Fruit fly (Drosophila melanogaster) whole organism, pupa: Measurements from ENCODE around the gene nmdyn-D6.

ENCODE experiments used
- CG10348 ChIP-seq: fragments of 200-800 bp; sonication (Bioruptor generic); IDR thresholded peaks from 2 replicates; pipeline ENCODE4 v1.3.6; 2022; ENCODE audit warnings: missing biosample characterization, missing genetic modification characterization
- CG12605 ChIP-seq: fragments of 200-800 bp; sonication (Bioruptor generic); IDR thresholded peaks from 2 replicates; pipeline ENCODE4 v1.3.6; 2022; ENCODE audit warnings: missing biosample characterization, missing genetic modification characterization
- CG13204 ChIP-seq: fragments of 200-800 bp; sonication (Bioruptor generic); optimal IDR thresholded peaks from 2 replicates; lab custom pipeline; 2018; ENCODE audit warnings: missing biosample characterization, mild to moderate bottlenecking, missing genetic modification characterization, moderate library complexity
- CG14655 ChIP-seq: fragments of 200-800 bp; sonication (Bioruptor generic); optimal IDR thresholded peaks from 3 replicates; lab custom pipeline; 2017; ENCODE audit warnings: mild to moderate bottlenecking, missing biosample characterization, missing genetic modification reagents, missing genetic modification characterization
- CG15710 ChIP-seq: fragments of 200-800 bp; sonication (Bioruptor generic); optimal IDR thresholded peaks from 2 replicates; lab custom pipeline; 2018; ENCODE audit warnings: missing biosample characterization, mild to moderate bottlenecking, missing genetic modification characterization, moderate library complexity
- CG17806 ChIP-seq: fragments of 200-800 bp; sonication (Bioruptor generic); optimal IDR thresholded peaks from 2 replicates; lab custom pipeline; 2018; ENCODE audit warnings: missing biosample characterization, mild to moderate bottlenecking, missing genetic modification characterization, moderate library complexity
- CG32121 ChIP-seq: fragments of 200-800 bp; sonication (Bioruptor generic); IDR thresholded peaks from 2 replicates; pipeline ENCODE4 v1.3.6; 2022; ENCODE audit warnings: missing biosample characterization, missing genetic modification characterization
- CG34367 ChIP-seq: fragments of 200-800 bp; sonication (Bioruptor generic); optimal IDR thresholded peaks from 2 replicates; lab custom pipeline; 2018; ENCODE audit warnings: missing biosample characterization, mild to moderate bottlenecking, missing genetic modification characterization
- CG4496 ChIP-seq: fragments of 200-800 bp; sonication (Bioruptor generic); IDR thresholded peaks from 3 replicates; pipeline ENCODE4 v1.3.6; 2022; ENCODE audit warnings: missing biosample characterization, missing genetic modification characterization
- CG8159 ChIP-seq: fragments of 200-800 bp; sonication (Bioruptor generic); optimal IDR thresholded peaks from 3 replicates; lab custom pipeline; 2018; ENCODE audit warnings: missing biosample characterization, mild to moderate bottlenecking, missing genetic modification characterization, moderate library complexity
- CG8301 ChIP-seq: fragments of 200-800 bp; sonication (Bioruptor generic); optimal IDR thresholded peaks from 2 replicates; lab custom pipeline; 2018; ENCODE audit warnings: missing biosample characterization, mild to moderate bottlenecking, missing genetic modification characterization
- CG9948 ChIP-seq: fragments of 200-800 bp; sonication (Bioruptor generic); optimal IDR thresholded peaks from 2 replicates; lab custom pipeline; 2018; ENCODE audit warnings: missing biosample characterization, mild to moderate bottlenecking, missing genetic modification characterization, moderate library complexity
- D1 ChIP-seq: fragments of 200-800 bp; sonication (Bioruptor generic); optimal IDR thresholded peaks from 2 replicates; lab custom pipeline; 2018; ENCODE audit warnings: missing biosample characterization, mild to moderate bottlenecking, missing genetic modification characterization, moderate library complexity
- EcR ChIP-seq: fragments of 200-800 bp; sonication (Bioruptor generic); optimal IDR thresholded peaks from 3 replicates; lab custom pipeline; 2019; ENCODE audit warnings: missing biosample characterization, missing genetic modification characterization, mild to moderate bottlenecking, moderate library complexity, missing genetic modification reagents
- Ets98B ChIP-seq: fragments of 200-800 bp; sonication (Bioruptor generic); IDR thresholded peaks from 2 replicates; pipeline ENCODE4 v1.3.6; 2022; ENCODE audit warnings: missing biosample characterization, missing genetic modification characterization
- Pif1A ChIP-seq: fragments of 200-800 bp; sonication (Bioruptor generic); optimal IDR thresholded peaks from 3 replicates; lab custom pipeline; 2016; ENCODE audit warnings: missing biosample characterization, missing genetic modification characterization
- Pif1B ChIP-seq: fragments of 200-800 bp; sonication (Bioruptor generic); optimal IDR thresholded peaks from 3 replicates; lab custom pipeline; 2016; ENCODE audit warnings: missing biosample characterization, missing genetic modification characterization
- Snoo ChIP-seq: fragments of 200-800 bp; sonication (Bioruptor generic); optimal IDR thresholded peaks from 3 replicates; lab custom pipeline; 2017; ENCODE audit warnings: missing biosample characterization, mild to moderate bottlenecking, missing genetic modification characterization, inconsistent platforms
- fd96Ca ChIP-seq: fragments of 200-800 bp; sonication (Bioruptor generic); IDR thresholded peaks from 3 replicates; pipeline ENCODE4 v1.3.6; 2022; ENCODE audit warnings: missing biosample characterization, missing genetic modification characterization
- gl ChIP-seq: fragments of 200-800 bp; sonication (Bioruptor generic); optimal IDR thresholded peaks from 2 replicates; lab custom pipeline; 2018; ENCODE audit warnings: missing biosample characterization, mild to moderate bottlenecking, missing genetic modification characterization
- rn ChIP-seq: fragments of 200-800 bp; sonication (Bioruptor generic); IDR thresholded peaks from 2 replicates; pipeline ENCODE4 v1.3.6; 2022; ENCODE audit warnings: missing biosample characterization, missing genetic modification characterization

Gene nmdyn-D6

DNA sequence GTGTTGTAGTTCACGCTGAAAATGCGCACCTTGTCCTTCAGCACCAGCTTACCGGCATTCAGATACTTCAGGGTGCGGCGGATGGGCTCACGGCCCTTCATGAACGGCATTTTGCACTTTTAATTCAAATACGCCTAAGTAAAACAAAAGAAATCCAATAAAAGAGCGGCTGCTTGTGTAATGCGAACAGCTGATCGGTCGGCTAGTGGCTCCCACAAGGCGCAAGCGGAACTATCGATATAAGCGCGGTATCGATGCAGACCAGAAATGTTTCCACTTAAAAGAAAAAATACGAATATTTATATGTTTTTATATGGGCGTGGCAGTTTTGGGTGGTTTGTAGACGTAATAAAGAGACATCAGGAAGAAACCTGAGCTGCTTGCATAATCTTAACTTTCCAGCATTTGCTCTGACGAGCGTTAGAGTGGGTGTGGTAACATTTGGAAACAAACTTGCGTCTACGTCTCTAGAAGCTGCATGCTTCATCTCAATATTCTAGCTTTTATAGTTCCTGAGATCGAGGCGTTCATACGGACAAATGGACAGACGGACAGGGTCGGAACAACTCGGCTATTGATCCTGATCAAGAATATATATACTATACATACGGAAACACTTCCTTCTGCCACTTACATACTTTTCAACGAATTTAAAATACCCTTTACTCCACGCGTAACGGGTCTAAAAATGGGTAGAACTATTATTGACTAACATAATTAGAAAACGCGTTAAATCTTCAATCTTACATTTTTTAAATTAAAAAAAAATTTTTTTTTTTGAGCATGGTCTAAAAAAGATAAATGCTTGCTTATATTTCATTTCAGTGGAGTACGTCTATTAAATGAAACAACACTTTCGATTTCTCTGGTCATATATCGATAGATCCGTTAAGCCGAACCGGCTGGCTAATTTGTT is at the start of gene nmdyn-D6, which contains the start of gene mRpS25:
Gene nmdyn-D6, plus strand, starts transcription at position 894 of the 916 bp plus-strand sequence.
Gene mRpS25, minus strand, starts transcription at position 199 of the 916 bp plus-strand sequence.
- peak; percentile 40 for TF ChIP-seq CG8159 (tag; lab: Kevin White, UChicago)
- TF ChIP-seq fd96Ca (GFP tag; lab: Robert Waterston, UW): 0 out of 3 replicates have a peak, but pooled peaks have one; percentile 39
- peak; percentile 53 for TF ChIP-seq CG14655 (GFP tag; lab: Kevin White, UChicago)
- TF ChIP-seq CG8301: peak; percentile 15
- TF ChIP-seq CG17806 (tag; lab: Kevin White, UChicago): peak; percentile 37
- peak; percentile 37 for TF ChIP-seq CG15710 (tag; lab: Kevin White, UChicago)
- peak; percentile 33 for TF ChIP-seq CG9948 (tag; lab: Kevin White, UChicago)
- peak; percentile 47; the same call in 2 of the 3 replicates for TF ChIP-seq CG4496 (GFP tag; lab: Robert Waterston, UW)
- TF ChIP-seq CG13204 (GFP tag; lab: Kevin White, UChicago): no peak
- no peak for TF ChIP-seq EcR (GFP tag; lab: Kevin White, UChicago)
- TF ChIP-seq Ets98B (GFP tag; lab: Robert Waterston, UW): peak; percentile 42; the same call in 1 of the 2 replicates

DNA sequence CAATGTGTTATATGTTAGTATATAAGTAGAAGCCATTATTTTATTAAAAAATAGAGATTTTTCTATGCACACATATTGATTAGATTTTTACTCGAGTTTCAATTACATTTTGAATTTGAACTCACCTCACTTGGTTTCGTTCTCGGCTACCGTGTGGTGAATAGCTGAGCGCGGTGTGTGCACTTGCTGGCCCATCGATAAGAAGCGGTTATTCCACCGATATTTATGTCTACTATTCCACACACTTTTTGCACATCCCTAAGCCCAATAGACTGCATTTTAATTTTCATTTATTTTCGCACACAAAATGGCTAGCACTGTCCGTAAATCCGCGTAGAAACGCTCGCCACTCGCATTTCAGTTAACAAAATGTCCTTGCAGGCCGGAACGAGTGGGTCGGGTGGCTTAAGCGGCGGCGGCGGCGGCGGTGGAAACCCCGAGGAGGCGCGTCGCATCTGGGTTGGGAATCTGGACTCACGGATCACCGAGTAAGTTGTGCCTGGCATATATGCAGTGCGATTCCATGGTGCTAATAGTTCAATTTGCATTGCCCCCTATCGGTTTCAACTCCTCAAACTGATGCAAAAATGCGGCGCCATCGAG is 3.0 kb upstream of the nmdyn-D6 start, which contains the start of gene CG14414:
Gene CG14414, plus strand, starts transcription at position 242 of the 603 bp plus-strand sequence.
- TF ChIP-seq D1 (tag; lab: Kevin White, UChicago) (no peak), gl (tag; lab: Kevin White, UChicago) (no peak), CG34367 (tag; lab: Kevin White, UChicago) (no peak), CG8301 (no peak), CG10348 (GFP tag; lab: Robert Waterston, UW) (no peak), Ets98B (GFP tag; lab: Robert Waterston, UW) (no peak), Pif1B (GFP tag; lab: Kevin White, UChicago) (no peak), CG13204 (GFP tag; lab: Kevin White, UChicago) (no peak), CG4496 (GFP tag; lab: Robert Waterston, UW) (no peak), CG12605 (GFP tag; lab: Robert Waterston, UW) (no peak), CG32121 (no peak), EcR (GFP tag; lab: Kevin White, UChicago) (no peak), CG17806 (tag; lab: Kevin White, UChicago) (no peak), fd96Ca (GFP tag; lab: Robert Waterston, UW) (no peak), CG14655 (GFP tag; lab: Kevin White, UChicago) (no peak), CG8159 (tag; lab: Kevin White, UChicago) (no peak), CG15710 (tag; lab: Kevin White, UChicago) (no peak), Snoo (tag; lab: Kevin White, UChicago) (no peak)

DNA sequence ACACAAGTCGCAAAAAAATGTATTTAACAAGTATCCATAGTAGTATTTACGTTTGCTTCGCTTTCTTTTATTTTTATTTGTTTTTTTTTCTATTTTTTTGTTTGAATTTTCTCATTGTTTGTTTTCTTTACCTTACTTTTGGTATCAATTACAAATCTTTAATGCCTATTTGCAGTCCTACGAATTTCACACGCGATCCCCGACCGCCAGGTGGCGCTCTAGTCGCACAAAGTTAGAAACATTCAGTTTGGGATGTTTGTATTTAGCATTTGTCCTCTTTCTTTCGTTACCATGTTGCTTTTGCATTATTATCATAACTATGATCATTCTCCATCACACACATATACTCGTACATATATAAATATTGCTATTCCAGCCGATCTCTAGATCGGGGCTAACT is 1.8 kb downstream of the nmdyn-D6 start:
- TF ChIP-seq Pif1B (GFP tag; lab: Kevin White, UChicago) (no peak), gl (tag; lab: Kevin White, UChicago) (no peak), D1 (tag; lab: Kevin White, UChicago) (no peak), CG4496 (GFP tag; lab: Robert Waterston, UW) (no peak), Ets98B (GFP tag; lab: Robert Waterston, UW) (no peak)

DNA sequence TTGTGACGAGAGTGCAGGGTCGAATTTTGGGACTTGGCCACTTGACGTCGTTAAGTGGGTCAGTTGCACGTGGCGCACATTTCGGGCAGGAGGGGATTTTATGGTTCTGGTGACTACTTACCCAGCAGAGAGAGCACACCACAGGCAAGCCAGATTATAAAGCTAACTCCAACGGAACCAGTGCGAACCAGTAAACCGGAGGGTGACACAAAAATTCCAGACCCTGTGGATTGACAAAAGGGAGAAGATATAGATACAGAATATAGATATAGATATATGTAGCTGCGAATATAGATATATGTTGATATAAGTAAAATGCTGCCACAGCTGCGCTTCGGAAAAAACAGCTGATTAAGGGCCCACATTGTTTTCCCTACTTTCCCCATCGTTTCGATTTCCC is 5.0 kb downstream of the nmdyn-D6 start:
- TF ChIP-seq CG12605 (GFP tag; lab: Robert Waterston, UW) (no peak), Pif1A (no peak), CG8159 (tag; lab: Kevin White, UChicago) (no peak), Ets98B (GFP tag; lab: Robert Waterston, UW) (no peak), rn (no peak), D1 (tag; lab: Kevin White, UChicago) (no peak), CG10348 (GFP tag; lab: Robert Waterston, UW) (no peak), CG13204 (GFP tag; lab: Kevin White, UChicago) (no peak), CG34367 (tag; lab: Kevin White, UChicago) (no peak), CG17806 (tag; lab: Kevin White, UChicago) (no peak)

DNA sequence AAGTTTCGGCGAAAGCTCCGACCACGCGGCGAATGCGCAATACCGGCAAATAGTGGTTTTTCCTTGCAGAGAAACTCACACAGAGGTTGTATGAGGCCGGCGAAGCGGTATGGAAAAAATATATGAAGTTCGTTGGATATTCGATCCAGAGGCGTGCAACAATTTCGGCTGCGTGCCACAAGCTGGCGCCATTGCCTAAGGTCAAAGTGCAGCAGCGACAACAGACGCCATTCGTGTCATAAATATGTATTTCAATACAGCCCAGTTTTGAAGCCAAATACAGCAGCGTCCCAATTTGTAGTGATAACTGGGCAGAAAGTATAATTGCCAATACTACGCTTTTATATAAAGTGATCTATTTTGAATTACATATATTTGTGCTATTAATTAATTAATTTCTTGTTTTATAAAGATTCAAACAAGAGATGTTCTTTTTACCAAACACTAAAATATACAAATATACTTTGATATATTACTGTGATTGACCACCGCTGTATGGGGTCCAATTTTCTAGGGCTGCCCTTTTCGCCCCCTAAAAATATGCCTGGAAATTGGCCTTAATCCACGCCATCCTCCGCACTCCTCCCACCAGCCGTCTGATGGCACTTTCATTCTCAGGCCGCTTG is 5.6 kb downstream of the nmdyn-D6 start:
- TF ChIP-seq gl (tag; lab: Kevin White, UChicago) (no peak), CG17806 (tag; lab: Kevin White, UChicago) (no peak), Pif1A (no peak), fd96Ca (GFP tag; lab: Robert Waterston, UW) (no peak), CG13204 (GFP tag; lab: Kevin White, UChicago) (no peak), rn (no peak), CG9948 (tag; lab: Kevin White, UChicago) (no peak), CG12605 (GFP tag; lab: Robert Waterston, UW) (no peak), D1 (tag; lab: Kevin White, UChicago) (no peak), CG32121 (no peak), CG34367 (tag; lab: Kevin White, UChicago) (no peak), CG14655 (GFP tag; lab: Kevin White, UChicago) (no peak)
